Worm (Caenorhabditis elegans) whole organism, midembryonic: ENCODE data around the gene glit-1.

Source experiments
- T22C8.4 ChIP-seq: fragments of 200-800 bp; sonication (Bioruptor generic); IDR thresholded peaks from 2 replicates; pipeline ENCODE4 v1.3.6; 2022; ENCODE audit warnings: missing genetic modification characterization, missing compliant biosample characterization
- flt-1 ChIP-seq: fragments of 200-800 bp; sonication (Bioruptor generic); IDR thresholded peaks from 2 replicates; pipeline ENCODE4 v1.3.6; 2022; ENCODE audit warnings: missing genetic modification characterization, missing compliant biosample characterization
- klf-2 ChIP-seq: fragments of 200-800 bp; sonication (Bioruptor generic); conservative IDR thresholded peaks from 2 replicates; pipeline ENCODE4 v1.3.6; 2022; ENCODE audit warnings: missing genetic modification reagents, missing genetic modification characterization, missing compliant biosample characterization
- med-1 ChIP-seq: sonication (generic microtip); optimal IDR thresholded peaks from 2 replicates; lab custom pipeline; 2017; ENCODE audit warnings: missing genetic modification characterization, mild to moderate bottlenecking, missing compliant biosample characterization, antibody characterized with exemption, missing genetic modification reagents; ENCODE audit not compliant: insufficient read depth
- ref-1 ChIP-seq: fragments of 200-800 bp; sonication (Bioruptor generic); conservative IDR thresholded peaks from 2 replicates; pipeline ENCODE4 v1.3.6; 2022; ENCODE audit warnings: missing genetic modification reagents, missing genetic modification characterization, missing compliant biosample characterization
- tab-1 ChIP-seq: fragments of 200-800 bp; sonication (Bioruptor generic); IDR thresholded peaks from 2 replicates; pipeline ENCODE4 v1.3.6; 2022; ENCODE audit warnings: missing genetic modification characterization, missing compliant biosample characterization
- ztf-29 ChIP-seq: fragments of 200-800 bp; sonication (Bioruptor generic); IDR thresholded peaks from 2 replicates; pipeline ENCODE4 v1.3.6; 2022; ENCODE audit warnings: missing genetic modification reagents, missing genetic modification characterization, missing compliant biosample characterization

DNA sequence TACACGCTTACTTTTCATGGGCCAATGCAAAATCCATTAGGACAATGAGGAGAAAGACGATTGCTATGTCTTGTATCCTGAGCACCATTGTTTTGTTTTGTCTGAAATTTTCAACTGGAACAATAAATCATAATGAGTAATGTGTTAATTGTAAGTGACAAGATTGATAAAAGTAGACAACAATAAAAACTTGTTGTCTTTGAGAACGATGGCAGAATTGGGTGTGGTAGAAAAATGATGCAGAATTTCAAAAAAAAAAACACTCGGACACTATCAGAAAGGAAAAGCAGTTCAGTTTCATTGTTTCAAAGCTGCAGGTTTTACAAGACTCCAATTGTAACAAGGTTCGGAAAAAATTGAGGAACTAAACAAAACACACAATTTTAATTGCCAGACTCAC is 29.5 kb upstream of the glit-1 start, which contains the start of gene K02G10.15:
- TF ChIP-seq ztf-29 (GFP tag; lab: Robert Waterston, UW) (no peak), flt-1 (no peak), T22C8.4 (GFP tag; lab: Robert Waterston, UW) (no peak), med-1 (no peak), klf-2 (GFP tag; lab: Robert Waterston, UW) (no peak), ref-1 (GFP tag; lab: Robert Waterston, UW) (no peak), tab-1 (GFP tag; lab: Robert Waterston, UW) (no peak)
